Fruit fly (Drosophila melanogaster) whole organism, pupa: ENCODE data around the gene CG11920.

ENCODE experiments used
- CG10348 ChIP-seq: fragments of 200-800 bp; sonication (Bioruptor generic); IDR thresholded peaks from 2 replicates; pipeline ENCODE4 v1.3.6; 2022; ENCODE audit warnings: missing biosample characterization, missing genetic modification characterization
- CG12605 ChIP-seq: fragments of 200-800 bp; sonication (Bioruptor generic); IDR thresholded peaks from 2 replicates; pipeline ENCODE4 v1.3.6; 2022; ENCODE audit warnings: missing biosample characterization, missing genetic modification characterization
- CG13204 ChIP-seq: fragments of 200-800 bp; sonication (Bioruptor generic); optimal IDR thresholded peaks from 2 replicates; lab custom pipeline; 2018; ENCODE audit warnings: missing biosample characterization, mild to moderate bottlenecking, missing genetic modification characterization, moderate library complexity
- CG14655 ChIP-seq: fragments of 200-800 bp; sonication (Bioruptor generic); optimal IDR thresholded peaks from 3 replicates; lab custom pipeline; 2017; ENCODE audit warnings: mild to moderate bottlenecking, missing biosample characterization, missing genetic modification reagents, missing genetic modification characterization
- CG15710 ChIP-seq: fragments of 200-800 bp; sonication (Bioruptor generic); optimal IDR thresholded peaks from 2 replicates; lab custom pipeline; 2018; ENCODE audit warnings: missing biosample characterization, mild to moderate bottlenecking, missing genetic modification characterization, moderate library complexity
- CG17806 ChIP-seq: fragments of 200-800 bp; sonication (Bioruptor generic); optimal IDR thresholded peaks from 2 replicates; lab custom pipeline; 2018; ENCODE audit warnings: missing biosample characterization, mild to moderate bottlenecking, missing genetic modification characterization, moderate library complexity
- CG32121 ChIP-seq: fragments of 200-800 bp; sonication (Bioruptor generic); IDR thresholded peaks from 2 replicates; pipeline ENCODE4 v1.3.6; 2022; ENCODE audit warnings: missing biosample characterization, missing genetic modification characterization
- CG34367 ChIP-seq: fragments of 200-800 bp; sonication (Bioruptor generic); optimal IDR thresholded peaks from 2 replicates; lab custom pipeline; 2018; ENCODE audit warnings: missing biosample characterization, mild to moderate bottlenecking, missing genetic modification characterization
- CG4496 ChIP-seq: fragments of 200-800 bp; sonication (Bioruptor generic); IDR thresholded peaks from 3 replicates; pipeline ENCODE4 v1.3.6; 2022; ENCODE audit warnings: missing biosample characterization, missing genetic modification characterization
- CG8159 ChIP-seq: fragments of 200-800 bp; sonication (Bioruptor generic); optimal IDR thresholded peaks from 3 replicates; lab custom pipeline; 2018; ENCODE audit warnings: missing biosample characterization, mild to moderate bottlenecking, missing genetic modification characterization, moderate library complexity
- CG8301 ChIP-seq: fragments of 200-800 bp; sonication (Bioruptor generic); optimal IDR thresholded peaks from 2 replicates; lab custom pipeline; 2018; ENCODE audit warnings: missing biosample characterization, mild to moderate bottlenecking, missing genetic modification characterization
- CG9948 ChIP-seq: fragments of 200-800 bp; sonication (Bioruptor generic); optimal IDR thresholded peaks from 2 replicates; lab custom pipeline; 2018; ENCODE audit warnings: missing biosample characterization, mild to moderate bottlenecking, missing genetic modification characterization, moderate library complexity
- D1 ChIP-seq: fragments of 200-800 bp; sonication (Bioruptor generic); optimal IDR thresholded peaks from 2 replicates; lab custom pipeline; 2018; ENCODE audit warnings: missing biosample characterization, mild to moderate bottlenecking, missing genetic modification characterization, moderate library complexity
- EcR ChIP-seq: fragments of 200-800 bp; sonication (Bioruptor generic); optimal IDR thresholded peaks from 3 replicates; lab custom pipeline; 2019; ENCODE audit warnings: missing biosample characterization, missing genetic modification characterization, mild to moderate bottlenecking, moderate library complexity, missing genetic modification reagents
- Ets98B ChIP-seq: fragments of 200-800 bp; sonication (Bioruptor generic); IDR thresholded peaks from 2 replicates; pipeline ENCODE4 v1.3.6; 2022; ENCODE audit warnings: missing biosample characterization, missing genetic modification characterization
- Pif1A ChIP-seq: fragments of 200-800 bp; sonication (Bioruptor generic); optimal IDR thresholded peaks from 3 replicates; lab custom pipeline; 2016; ENCODE audit warnings: missing biosample characterization, missing genetic modification characterization
- Pif1B ChIP-seq: fragments of 200-800 bp; sonication (Bioruptor generic); optimal IDR thresholded peaks from 3 replicates; lab custom pipeline; 2016; ENCODE audit warnings: missing biosample characterization, missing genetic modification characterization
- Snoo ChIP-seq: fragments of 200-800 bp; sonication (Bioruptor generic); optimal IDR thresholded peaks from 3 replicates; lab custom pipeline; 2017; ENCODE audit warnings: missing biosample characterization, mild to moderate bottlenecking, missing genetic modification characterization, inconsistent platforms
- fd96Ca ChIP-seq: fragments of 200-800 bp; sonication (Bioruptor generic); IDR thresholded peaks from 3 replicates; pipeline ENCODE4 v1.3.6; 2022; ENCODE audit warnings: missing biosample characterization, missing genetic modification characterization
- gl ChIP-seq: fragments of 200-800 bp; sonication (Bioruptor generic); optimal IDR thresholded peaks from 2 replicates; lab custom pipeline; 2018; ENCODE audit warnings: missing biosample characterization, mild to moderate bottlenecking, missing genetic modification characterization
- rn ChIP-seq: fragments of 200-800 bp; sonication (Bioruptor generic); IDR thresholded peaks from 2 replicates; pipeline ENCODE4 v1.3.6; 2022; ENCODE audit warnings: missing biosample characterization, missing genetic modification characterization

The CG11920 gene

dm6 chr3R:25056488-25057157 lies 18.1 kb upstream of the CG11920 start:
- TF ChIP-seq CG10348 (GFP tag; lab: Robert Waterston, UW) = no peak
- TF ChIP-seq CG14655 (GFP tag; lab: Kevin White, UChicago) = no peak
- TF ChIP-seq CG8159 (tag; lab: Kevin White, UChicago) = no peak
- no peak for TF ChIP-seq CG32121
- TF ChIP-seq Pif1B (GFP tag; lab: Kevin White, UChicago) = no peak
- no peak for TF ChIP-seq CG17806 (tag; lab: Kevin White, UChicago)
- TF ChIP-seq fd96Ca = no peak
- TF ChIP-seq D1 (tag; lab: Kevin White, UChicago) = no peak
- TF ChIP-seq Pif1A (GFP tag; lab: Kevin White, UChicago) = no peak
- no peak for TF ChIP-seq rn (GFP tag; lab: Robert Waterston, UW)
- TF ChIP-seq Ets98B = no peak

- TF ChIP-seq Pif1B (GFP tag; lab: Kevin White, UChicago) (no peak), CG12605 (no peak), EcR (GFP tag; lab: Kevin White, UChicago) (no peak), CG13204 (no peak), rn (GFP tag; lab: Robert Waterston, UW) (no peak), CG34367 (no peak), CG14655 (GFP tag; lab: Kevin White, UChicago) (no peak), CG8301 (tag; lab: Kevin White, UChicago) (no peak), gl (tag; lab: Kevin White, UChicago) (no peak), CG10348 (GFP tag; lab: Robert Waterston, UW) (no peak), CG8159 (tag; lab: Kevin White, UChicago) (no peak), Pif1A (GFP tag; lab: Kevin White, UChicago) (no peak), CG17806 (tag; lab: Kevin White, UChicago) (no peak), CG4496 (no peak), CG15710 (tag; lab: Kevin White, UChicago) (no peak), D1 (tag; lab: Kevin White, UChicago) (no peak), CG9948 (no peak)
These were observed 14.2 kb upstream of the CG11920 start for dm6 chr3R:25060462-25060861.

dm6 chr3R:25064907-25065841 lies 9.5 kb upstream of the CG11920 start, which contains the start of the genes veli and PQBP1:
Gene veli (minus strand): TSS chr3R:25065591.
Gene PQBP1 (plus strand): TSS chr3R:25065791.
- TF ChIP-seq CG13204 = no peak
- no peak for TF ChIP-seq Pif1B (GFP tag; lab: Kevin White, UChicago)
- TF ChIP-seq Ets98B = no peak
- TF ChIP-seq CG14655 (GFP tag; lab: Kevin White, UChicago) = no peak
- TF ChIP-seq gl (tag; lab: Kevin White, UChicago) = no peak
- TF ChIP-seq D1 (tag; lab: Kevin White, UChicago) = no peak
- TF ChIP-seq rn (GFP tag; lab: Robert Waterston, UW) = no peak
- TF ChIP-seq CG4496 = no peak
- no peak for TF ChIP-seq CG9948
- no peak for TF ChIP-seq CG34367
- no peak for TF ChIP-seq CG8301 (tag; lab: Kevin White, UChicago)
- no peak for TF ChIP-seq CG15710 (tag; lab: Kevin White, UChicago)
- no peak for TF ChIP-seq Snoo (tag; lab: Kevin White, UChicago)
- no peak for TF ChIP-seq Pif1A (GFP tag; lab: Kevin White, UChicago)
- TF ChIP-seq CG10348 (GFP tag; lab: Robert Waterston, UW) = no peak
- TF ChIP-seq CG8159 (tag; lab: Kevin White, UChicago) = no peak
- TF ChIP-seq CG12605 = no peak
- TF ChIP-seq CG17806 (tag; lab: Kevin White, UChicago) = no peak
- TF ChIP-seq EcR (GFP tag; lab: Kevin White, UChicago) = no peak
- TF ChIP-seq, all 21 proteins: peak for 0

- TF ChIP-seq CG10348 (GFP tag; lab: Robert Waterston, UW) = no peak
- no peak for TF ChIP-seq CG14655 (GFP tag; lab: Kevin White, UChicago)
- TF ChIP-seq CG17806 (tag; lab: Kevin White, UChicago) = no peak
- TF ChIP-seq D1 (tag; lab: Kevin White, UChicago) = no peak
- no peak for TF ChIP-seq CG8301 (tag; lab: Kevin White, UChicago)
- TF ChIP-seq EcR (GFP tag; lab: Kevin White, UChicago) = no peak
- no peak for TF ChIP-seq CG32121
- TF ChIP-seq fd96Ca = no peak
- no peak for TF ChIP-seq Ets98B
- TF ChIP-seq CG4496 = no peak
- TF ChIP-seq CG8159 (tag; lab: Kevin White, UChicago) = no peak
- no peak for TF ChIP-seq gl (tag; lab: Kevin White, UChicago)
- no peak for TF ChIP-seq CG12605
These were observed 7.8 kb upstream of the CG11920 start for dm6 chr3R:25066856-25067255.

- peak; percentile 42; the same call in 1 of the 2 replicates for TF ChIP-seq CG32121
- no peak for TF ChIP-seq CG8301 (tag; lab: Kevin White, UChicago)
- TF ChIP-seq CG4496 = no peak; the same call in 2 of the 3 replicates
- TF ChIP-seq Ets98B = no peak
- peak; percentile 28 for TF ChIP-seq CG17806 (tag; lab: Kevin White, UChicago)
- TF ChIP-seq EcR (GFP tag; lab: Kevin White, UChicago) = no peak
- no peak for TF ChIP-seq Pif1A (GFP tag; lab: Kevin White, UChicago)
- TF ChIP-seq CG12605 = no peak
- no peak for TF ChIP-seq gl (tag; lab: Kevin White, UChicago)
- no peak for TF ChIP-seq Pif1B (GFP tag; lab: Kevin White, UChicago)
- TF ChIP-seq CG34367 = no peak
- no peak for TF ChIP-seq CG9948
- TF ChIP-seq CG15710 (tag; lab: Kevin White, UChicago) = peak; percentile 53
- TF ChIP-seq rn (GFP tag; lab: Robert Waterston, UW) = no peak
- no peak for TF ChIP-seq CG13204
- peak; percentile 21 for TF ChIP-seq Snoo (tag; lab: Kevin White, UChicago)
- TF ChIP-seq CG10348 (GFP tag; lab: Robert Waterston, UW) = no peak
- no peak for TF ChIP-seq D1 (tag; lab: Kevin White, UChicago)
- TF ChIP-seq CG8159 (tag; lab: Kevin White, UChicago) = no peak
- no peak for TF ChIP-seq CG14655 (GFP tag; lab: Kevin White, UChicago)
These were observed 5.1 kb upstream of the CG11920 start, which contains the start of the genes Stt3B and CG11839 for dm6 chr3R:25069569-25069968. Gene Stt3B (minus strand): TSS chr3R:25069637. Gene CG11839 (plus strand): TSS chr3R:25069927.
